Worm (Caenorhabditis elegans) whole organism, L4 larva: ENCODE measurements around the gene ztf-8.

Experiments used
- ama-1 ChIP-seq: fragments of 150-350 bp; optimal IDR thresholded peaks from 2 replicates; lab custom pipeline; 2014; ENCODE audit warnings: inconsistent platforms, mixed read lengths
- dve-1 ChIP-seq: sonication (generic microtip); optimal IDR thresholded peaks from 2 replicates; lab custom pipeline; 2017; ENCODE audit warnings: antibody characterized with exemption, mild to moderate bottlenecking, missing genetic modification characterization, missing compliant biosample characterization; ENCODE audit not compliant: insufficient read depth
- fos-1 ChIP-seq: fragments of 150-350 bp; optimal IDR thresholded peaks from 2 replicates; lab custom pipeline; 2014; ENCODE audit warnings: missing biosample characterization, missing genetic modification characterization
- lin-15B ChIP-seq: fragments of 150-350 bp; sonication (generic microtip); optimal IDR thresholded peaks from 3 replicates; lab custom pipeline; 2014; ENCODE audit warnings: missing biosample characterization, missing genetic modification characterization
- lsy-2 ChIP-seq, 2 experiments: fragments of 150-350 bp in 1 of 2; sonication (generic microtip) in 1 of 2; optimal IDR thresholded peaks; 2 replicates each; lab custom pipeline; 2014 to 2017; ENCODE audit warnings: missing biosample characterization in 2 of 2, missing genetic modification characterization in 2 of 2
- madf-9 ChIP-seq: fragments of 200-800 bp; sonication (Bioruptor generic); conservative IDR thresholded peaks from 2 replicates; pipeline ENCODE4 v1.3.6; 2022; ENCODE audit warnings: missing genetic modification reagents, missing genetic modification characterization, missing compliant biosample characterization
- nhr-11 ChIP-seq: fragments of 150-350 bp; optimal IDR thresholded peaks from 2 replicates; lab custom pipeline; 2014; ENCODE audit warnings: missing biosample characterization, missing genetic modification characterization
- nhr-28 ChIP-seq: fragments of 150-350 bp; optimal IDR thresholded peaks from 2 replicates; lab custom pipeline; 2014; ENCODE audit warnings: missing biosample characterization, missing genetic modification characterization
- skn-1 ChIP-seq: fragments of 150-350 bp; optimal IDR thresholded peaks from 2 replicates; lab custom pipeline; 2014; ENCODE audit warnings: missing biosample characterization, missing genetic modification characterization
- snpc-1.2 ChIP-seq: fragments of 200-800 bp; sonication (Bioruptor generic); IDR thresholded peaks from 2 replicates; pipeline ENCODE4 v1.3.6; 2022; ENCODE audit warnings: missing genetic modification reagents, missing genetic modification characterization, missing compliant biosample characterization
- tag-97 ChIP-seq: fragments of 200-800 bp; sonication (Bioruptor generic); IDR thresholded peaks from 2 replicates; pipeline ENCODE4 v1.3.6; 2022; ENCODE audit warnings: missing genetic modification characterization, missing compliant biosample characterization

DNA sequence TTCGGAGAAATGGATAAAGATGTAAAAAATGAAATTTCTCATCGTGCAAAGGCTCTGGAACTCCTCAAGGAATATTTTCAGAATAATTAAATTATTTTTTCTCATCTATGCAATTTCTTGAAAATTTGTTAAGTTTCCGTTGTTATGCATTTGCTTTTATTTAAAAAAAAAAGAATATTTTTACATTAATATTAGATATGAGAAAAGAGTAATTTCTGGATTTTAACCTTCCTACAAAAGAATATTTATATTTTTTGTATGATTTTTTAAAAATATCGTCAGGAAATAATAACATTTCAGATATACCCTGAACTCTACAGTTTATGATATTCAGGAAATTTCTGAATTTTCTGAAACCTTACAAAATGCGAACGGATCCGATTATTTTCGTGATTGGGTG, 8.5 kb downstream of the ztf-8 start, which contains the start of gene gro-1:
- TF ChIP-seq nhr-28 = no peak
- TF ChIP-seq madf-9 (GFP tag; lab: Robert Waterston, UW) = no peak
- TF ChIP-seq lin-15B (tag; lab: Kevin White, UChicago) = no peak
- no peak for TF ChIP-seq lsy-2 (tag; optimal IDR thresholded peaks at IDR 0.05; lab: Kevin White, UChicago)
- no peak for TF ChIP-seq ama-1 (lab: Kevin White, UChicago)
- TF ChIP-seq tag-97 = no peak
- TF ChIP-seq skn-1 (tag; lab: Kevin White, UChicago) = no peak
- no peak for TF ChIP-seq nhr-11 (tag; lab: Kevin White, UChicago)
- TF ChIP-seq dve-1 (tag; lab: Kevin White, UChicago) = no peak
- TF ChIP-seq fos-1 (tag; lab: Kevin White, UChicago) = no peak
- no peak for TF ChIP-seq snpc-1.2 (GFP tag; lab: Robert Waterston, UW)
